Fruit fly (Drosophila melanogaster): ENCODE measurements around the gene CG15739.

dm6 chrX:11922650-11923237 is 49.6 kb downstream of the CG15739 start:
- TF ChIP-seq chn (GFP tag; optimal IDR thresholded peaks at IDR 0.05) (no peak), Sox102F (GFP tag; optimal IDR thresholded peaks at IDR 0.05) (no peak), CG2889 (GFP tag; IDR thresholded peaks at IDR 0.05) (no peak), Nf-YB (GFP tag; optimal IDR thresholded peaks at IDR 0.05) (no peak)

Measured in whole organism, embryonic.